Fruit fly (Drosophila melanogaster) whole organism, wandering third instar larva: ENCODE measurements around the gene dlg1.

ENCODE experiments used
- Abd-B ChIP-seq: fragments of >200 bp; optimal IDR thresholded peaks from 2 replicates; lab custom pipeline; 2017; ENCODE audit warnings: missing biosample characterization, missing genetic modification characterization
- CG32264 ChIP-seq: fragments of 200-800 bp; sonication (Bioruptor generic); optimal IDR thresholded peaks from 2 replicates; lab custom pipeline; 2016; ENCODE audit warnings: missing biosample characterization, missing genetic modification characterization
- CG9705 ChIP-seq: fragments of 200-800 bp; sonication (Bioruptor generic); optimal IDR thresholded peaks from 2 replicates; lab custom pipeline; 2018; ENCODE audit warnings: missing biosample characterization, mild to moderate bottlenecking, missing genetic modification characterization
- CrebA ChIP-seq: fragments of 200-800 bp; sonication (Bioruptor generic); optimal IDR thresholded peaks from 2 replicates; lab custom pipeline; 2016; ENCODE audit warnings: missing biosample characterization, mild to moderate bottlenecking, missing genetic modification characterization, borderline replicate concordance
- Dif ChIP-seq: fragments of 200-275, 200-300 bp; sonication (Bioruptor generic); optimal IDR thresholded peaks from 2 replicates; lab custom pipeline; 2018; ENCODE audit warnings: missing biosample characterization, missing genetic modification characterization; ENCODE audit not compliant: partially characterized antibody
- GATAd ChIP-seq: sonication (Bioruptor generic); optimal IDR thresholded peaks from 2 replicates; lab custom pipeline; 2016; ENCODE audit warnings: missing biosample characterization, missing genetic modification characterization
- HLH106 ChIP-seq: fragments of 200-800 bp; optimal IDR thresholded peaks from 3 replicates; lab custom pipeline; 2019; ENCODE audit warnings: missing biosample characterization, mild to moderate bottlenecking, missing genetic modification characterization, moderate library complexity
- Hnf4 ChIP-seq: fragments of 200-800 bp; sonication (Bioruptor generic); optimal IDR thresholded peaks from 2 replicates; lab custom pipeline; 2016; ENCODE audit warnings: missing biosample characterization, mild to moderate bottlenecking, missing genetic modification characterization
- Hr78 ChIP-seq: fragments of >200 bp; optimal IDR thresholded peaks from 2 replicates; lab custom pipeline; 2017; ENCODE audit warnings: missing biosample characterization, missing genetic modification characterization
- Hr83 ChIP-seq: fragments of 200-300 bp; sonication (Bioruptor generic); optimal IDR thresholded peaks from 2 replicates; lab custom pipeline; 2016; ENCODE audit warnings: missing biosample characterization, mild to moderate bottlenecking, missing genetic modification characterization, moderate library complexity; ENCODE audit not compliant: poor library complexity, severe bottlenecking
- Jra ChIP-seq: sonication (Bioruptor generic); optimal IDR thresholded peaks from 2 replicates; lab custom pipeline; 2016; ENCODE audit warnings: missing biosample characterization, missing genetic modification characterization
- Mio ChIP-seq: sonication (Bioruptor generic); optimal IDR thresholded peaks from 2 replicates; lab custom pipeline; 2016; ENCODE audit warnings: missing biosample characterization, missing genetic modification characterization
- Myc ChIP-seq: fragments of >200 bp; optimal IDR thresholded peaks from 2 replicates; lab custom pipeline; 2017
- N ChIP-seq: fragments of >200 bp; optimal IDR thresholded peaks from 2 replicates; lab custom pipeline; 2018; ENCODE audit warnings: missing biosample characterization, missing external identifiers, missing genetic modification characterization
- OdsH ChIP-seq: fragments of 200-800 bp; sonication (Bioruptor generic); optimal IDR thresholded peaks from 2 replicates; lab custom pipeline; 2016; ENCODE audit warnings: missing biosample characterization, mild to moderate bottlenecking, missing genetic modification characterization
- Rel ChIP-seq, 2 experiments: fragments of 200-800 bp; sonication (Bioruptor generic) in 1 of 2; optimal IDR thresholded peaks; 2 replicates in 1 of 2; 3 replicates in 1 of 2; lab custom pipeline; 2016 to 2019; ENCODE audit warnings: mild to moderate bottlenecking in 2 of 2, missing biosample characterization in 2 of 2, missing genetic modification characterization in 2 of 2, moderate library complexity in 1 of 2
- Sp1 ChIP-seq: fragments of 200-800 bp; sonication (Bioruptor generic); optimal IDR thresholded peaks from 3 replicates; lab custom pipeline; 2019; ENCODE audit warnings: missing biosample characterization, mild to moderate bottlenecking, missing genetic modification characterization, moderate library complexity
- Vsx2 ChIP-seq: fragments of 200-300, 225-300 bp; sonication (Bioruptor generic); optimal IDR thresholded peaks from 2 replicates; lab custom pipeline; 2018; ENCODE audit warnings: missing biosample characterization, missing genetic modification characterization; ENCODE audit not compliant: partially characterized antibody
- br ChIP-seq: fragments of 200-800 bp; sonication (Bioruptor generic); optimal IDR thresholded peaks from 2 replicates; lab custom pipeline; 2016; ENCODE audit warnings: missing biosample characterization, missing genetic modification characterization
- brk ChIP-seq: fragments of 200-800 bp; sonication (Bioruptor generic); optimal IDR thresholded peaks from 2 replicates; lab custom pipeline; 2016; ENCODE audit warnings: missing biosample characterization, mild to moderate bottlenecking, missing genetic modification characterization
- dmrt93B ChIP-seq: fragments of 200-800 bp; sonication (Bioruptor generic); optimal IDR thresholded peaks from 2 replicates; lab custom pipeline; 2018; ENCODE audit warnings: missing biosample characterization, mild to moderate bottlenecking, missing genetic modification characterization
- dsf ChIP-seq: sonication (Bioruptor generic); optimal IDR thresholded peaks from 2 replicates; lab custom pipeline; 2016; ENCODE audit warnings: missing biosample characterization, missing genetic modification characterization, borderline replicate concordance
- ey ChIP-seq: fragments of 200-800 bp; sonication (Bioruptor generic); optimal IDR thresholded peaks from 2 replicates; lab custom pipeline; 2016; ENCODE audit warnings: missing biosample characterization, missing genetic modification characterization
- foxo ChIP-seq, 2 experiments: fragments of 200-800 bp; sonication (Bioruptor generic); optimal IDR thresholded peaks; 2 replicates in 1 of 2; 3 replicates in 1 of 2; lab custom pipeline; 2016 to 2017; ENCODE audit warnings: missing biosample characterization in 2 of 2, missing genetic modification characterization in 2 of 2
- fru ChIP-seq: fragments of 200-800 bp; sonication (Bioruptor generic); optimal IDR thresholded peaks from 3 replicates; lab custom pipeline; 2016; ENCODE audit warnings: missing biosample characterization, mild to moderate bottlenecking, missing genetic modification characterization
- h ChIP-seq: fragments of 200-800 bp; sonication (Bioruptor generic); optimal IDR thresholded peaks from 3 replicates; lab custom pipeline; 2016; ENCODE audit warnings: missing biosample characterization, mild to moderate bottlenecking, missing genetic modification characterization
- jim ChIP-seq: fragments of 175-275, 200-325 bp; sonication (Bioruptor generic); optimal IDR thresholded peaks from 2 replicates; lab custom pipeline; 2016; ENCODE audit warnings: missing biosample characterization, mild to moderate bottlenecking, missing genetic modification characterization
- lola ChIP-seq: fragments of >200 bp; optimal IDR thresholded peaks from 2 replicates; lab custom pipeline; 2017; ENCODE audit warnings: missing biosample characterization, missing genetic modification characterization
- pan ChIP-seq: fragments of >200 bp; optimal IDR thresholded peaks from 2 replicates; lab custom pipeline; 2017
- psq ChIP-seq: fragments of 200-800 bp; sonication (Bioruptor generic); optimal IDR thresholded peaks from 3 replicates; lab custom pipeline; 2017; ENCODE audit warnings: missing biosample characterization, mild to moderate bottlenecking, missing genetic modification characterization, moderate library complexity
- rgr ChIP-seq: fragments of 200-800 bp; sonication (Bioruptor generic); optimal IDR thresholded peaks from 3 replicates; lab custom pipeline; 2016; ENCODE audit warnings: missing biosample characterization, mild to moderate bottlenecking, missing genetic modification characterization
- sage ChIP-seq: fragments of 200-800 bp; sonication (Bioruptor generic); optimal IDR thresholded peaks from 2 replicates; lab custom pipeline; 2016; ENCODE audit warnings: missing biosample characterization, mild to moderate bottlenecking, missing genetic modification characterization
- sv ChIP-seq: fragments of 200-800 bp; sonication (Bioruptor generic); optimal IDR thresholded peaks from 3 replicates; lab custom pipeline; 2016; ENCODE audit warnings: missing biosample characterization, missing genetic modification characterization
- tai ChIP-seq: sonication (Bioruptor generic); optimal IDR thresholded peaks from 2 replicates; lab custom pipeline; 2016; ENCODE audit warnings: missing biosample characterization, missing genetic modification characterization
- usp ChIP-seq: fragments of >200 bp; optimal IDR thresholded peaks from 2 replicates; lab custom pipeline; 2017; ENCODE audit warnings: missing biosample characterization, missing genetic modification characterization
- woc ChIP-seq: sonication (Bioruptor generic); optimal IDR thresholded peaks from 2 replicates; lab custom pipeline; 2016; ENCODE audit warnings: missing biosample characterization, mild to moderate bottlenecking, missing genetic modification characterization

dlg1 gene

DNA sequence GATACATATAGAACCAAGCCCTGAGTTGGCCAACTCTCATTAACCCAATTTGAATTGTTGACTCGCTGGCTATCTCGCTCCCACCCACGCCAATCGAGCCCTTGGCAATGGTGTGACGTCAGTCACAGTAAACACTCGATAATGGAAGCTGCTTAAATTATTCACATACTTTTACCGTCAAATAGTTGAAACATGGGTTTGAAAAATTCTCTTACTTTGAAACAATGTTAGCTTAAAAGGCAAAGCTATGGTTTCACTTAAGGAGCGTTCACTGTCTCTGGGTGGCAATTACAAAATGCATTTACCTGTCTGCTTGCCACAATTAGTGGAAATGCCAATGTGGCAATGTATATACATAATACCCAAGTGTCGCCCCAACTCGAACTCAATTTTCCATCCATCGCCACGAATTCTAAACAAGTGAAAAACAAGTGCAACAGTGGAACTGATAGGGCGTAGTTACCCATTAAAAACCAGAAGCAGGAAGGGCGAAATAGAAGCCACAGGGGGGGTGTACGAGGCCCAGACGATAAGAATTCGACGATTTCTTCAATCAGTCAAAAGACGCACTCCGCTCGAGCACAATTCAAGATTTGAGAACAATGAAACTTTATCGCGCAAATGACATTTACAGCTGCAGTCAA is 80.1 kb downstream of the dlg1 start:
- TF ChIP-seq GATAd (GFP tag; lab: Kevin White, UChicago) (no peak), sage (GFP tag; lab: Kevin White, UChicago) (peak; percentile 24), CG32264 (GFP tag; lab: Kevin White, UChicago) (peak; percentile 63), psq (GFP tag; lab: Kevin White, UChicago) (peak; percentile 70), Rel (GFP tag; optimal IDR thresholded peaks at IDR 0.05; lab: Kevin White, UChicago) (no peak), Rel (tag; optimal IDR thresholded peaks at IDR 0.05; lab: Kevin White, UChicago) (peak; percentile 71), sv (peak; percentile 36), Hr78 (GFP tag; lab: Kevin White, UChicago) (no peak), foxo (GFP tag; optimal IDR thresholded peaks at IDR 0.05; lab: Kevin White, UChicago) (peak in 1 of 2 experiments; percentile 85), fru (GFP tag; lab: Kevin White, UChicago) (peak; percentile 88), br (GFP tag; lab: Kevin White, UChicago) (peak; percentile 87), N (GFP tag; lab: Kevin White, UChicago) (no peak), dmrt93B (peak; percentile 76), Sp1 (peak; percentile 87), Vsx2 (GFP tag; lab: Kevin White, UChicago) (no peak), ey (GFP tag; lab: Kevin White, UChicago) (peak; percentile 88), woc (GFP tag; lab: Kevin White, UChicago) (peak; percentile 59), Mio (peak; percentile 30), rgr (peak; percentile 75), HLH106 (tag; lab: Kevin White, UChicago) (peak; percentile 88), h (peak; percentile 88), jim (GFP tag; lab: Kevin White, UChicago) (no peak), Hnf4 (GFP tag; lab: Kevin White, UChicago) (peak; percentile 79), brk (GFP tag; lab: Kevin White, UChicago) (peak; percentile 34), CG9705 (GFP tag; lab: Kevin White, UChicago) (peak; percentile 78), tai (GFP tag; lab: Kevin White, UChicago) (peak; percentile 68), Hr83 (GFP tag; lab: Kevin White, UChicago) (no peak), OdsH (GFP tag; lab: Kevin White, UChicago) (peak; percentile 68), dsf (GFP tag; lab: Kevin White, UChicago) (no peak)

DNA sequence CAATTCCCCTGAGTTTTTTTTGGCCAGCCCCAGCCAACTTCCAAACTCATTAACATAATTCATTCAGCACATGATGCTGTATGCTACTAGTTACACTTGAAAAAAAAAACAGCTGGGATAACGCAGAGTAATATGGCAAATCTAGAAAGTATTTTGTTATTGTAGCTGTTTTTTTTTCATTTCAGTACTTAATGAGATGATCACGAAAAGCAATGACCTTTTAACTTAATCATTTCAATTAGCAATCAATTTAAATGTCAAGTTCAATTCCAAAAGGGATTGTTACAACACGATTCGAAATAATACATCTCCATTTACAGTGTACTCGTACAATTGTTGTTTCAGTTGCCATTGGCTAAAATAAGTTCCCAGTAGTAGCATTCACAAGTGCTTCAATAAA is 80.9 kb downstream of the dlg1 start:
- no peak for TF ChIP-seq Hnf4 (GFP tag; lab: Kevin White, UChicago)
- no peak for TF ChIP-seq CG32264 (GFP tag; lab: Kevin White, UChicago)
- no peak for TF ChIP-seq sage (GFP tag; lab: Kevin White, UChicago)
- no peak for TF ChIP-seq OdsH (GFP tag; lab: Kevin White, UChicago)
- TF ChIP-seq woc (GFP tag; lab: Kevin White, UChicago), result no peak
- no peak for TF ChIP-seq Abd-B (GFP tag; lab: Kevin White, UChicago)
- no peak for TF ChIP-seq dsf (GFP tag; lab: Kevin White, UChicago)
- TF ChIP-seq h, result no peak
- no peak for TF ChIP-seq tai (GFP tag; lab: Kevin White, UChicago)

DNA sequence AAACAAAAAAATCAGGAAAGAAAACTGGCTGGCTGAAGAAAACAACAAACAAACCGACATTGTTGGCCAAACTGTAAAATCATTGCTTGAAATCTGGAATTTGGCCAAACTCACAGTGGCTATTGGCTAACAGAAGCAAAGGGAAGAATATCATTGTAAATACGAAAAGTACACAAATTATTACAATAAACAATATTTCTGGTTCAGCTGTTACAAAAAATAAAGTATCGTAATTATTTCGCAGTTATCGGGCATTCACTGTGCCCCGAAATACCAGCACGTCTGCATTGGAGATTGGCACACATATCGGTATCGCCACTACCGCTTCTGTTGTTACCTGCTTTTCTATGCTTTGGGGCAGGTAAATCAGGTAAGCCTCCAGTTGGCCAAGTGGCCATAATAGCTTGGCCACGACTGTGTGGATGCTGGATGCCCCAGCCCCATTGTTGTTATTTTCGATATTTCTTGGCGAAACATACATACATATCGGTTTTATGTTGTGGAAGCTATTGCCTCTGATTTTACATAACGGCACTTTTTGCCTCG is 81.6 kb downstream of the dlg1 start:
- TF ChIP-seq pan (lab: Kevin White, UChicago), result no peak
- TF ChIP-seq fru (GFP tag; lab: Kevin White, UChicago), result peak; percentile 11
- TF ChIP-seq CG9705 (GFP tag; lab: Kevin White, UChicago), result no peak
- peak; percentile 29 for TF ChIP-seq HLH106 (tag; lab: Kevin White, UChicago)
- TF ChIP-seq GATAd (GFP tag; lab: Kevin White, UChicago), result no peak
- TF ChIP-seq Sp1, result no peak
- TF ChIP-seq rgr, result peak; percentile 49
- TF ChIP-seq dmrt93B, result peak; percentile 4
- peak; percentile 65 for TF ChIP-seq h
- TF ChIP-seq Hr83 (GFP tag; lab: Kevin White, UChicago), result no peak
- TF ChIP-seq usp (GFP tag; lab: Kevin White, UChicago), result no peak
- no peak for TF ChIP-seq CrebA (GFP tag; lab: Kevin White, UChicago)
- no peak for TF ChIP-seq Abd-B (GFP tag; lab: Kevin White, UChicago)
- TF ChIP-seq Dif (GFP tag; lab: Kevin White, UChicago), result no peak
- TF ChIP-seq Jra (GFP tag; lab: Kevin White, UChicago), result no peak
- peak; percentile 32 for TF ChIP-seq ey (GFP tag; lab: Kevin White, UChicago)
- no peak for TF ChIP-seq psq (GFP tag; lab: Kevin White, UChicago)
- no peak for TF ChIP-seq jim (GFP tag; lab: Kevin White, UChicago)
- TF ChIP-seq Rel (GFP tag; optimal IDR thresholded peaks at IDR 0.05; lab: Kevin White, UChicago), result no peak
- no peak for TF ChIP-seq Rel (tag; optimal IDR thresholded peaks at IDR 0.05; lab: Kevin White, UChicago)
- peak; percentile 8 for TF ChIP-seq OdsH (GFP tag; lab: Kevin White, UChicago)
- TF ChIP-seq Mio, result no peak
- TF ChIP-seq br (GFP tag; lab: Kevin White, UChicago), result peak; percentile 26
- TF ChIP-seq Hr78 (GFP tag; lab: Kevin White, UChicago), result no peak
- TF ChIP-seq Myc (lab: Kevin White, UChicago), result no peak
- TF ChIP-seq sage (GFP tag; lab: Kevin White, UChicago), result no peak
- no peak for TF ChIP-seq dsf (GFP tag; lab: Kevin White, UChicago)
- no peak for TF ChIP-seq woc (GFP tag; lab: Kevin White, UChicago)
- TF ChIP-seq brk (GFP tag; lab: Kevin White, UChicago), result no peak
- peak in 1 of 2 experiments; percentile 47 for TF ChIP-seq foxo (GFP tag; optimal IDR thresholded peaks at IDR 0.05; lab: Kevin White, UChicago)
- TF ChIP-seq CG32264 (GFP tag; lab: Kevin White, UChicago), result no peak
- TF ChIP-seq lola, result no peak
- TF ChIP-seq Hnf4 (GFP tag; lab: Kevin White, UChicago), result peak; percentile 61
- TF ChIP-seq Vsx2 (GFP tag; lab: Kevin White, UChicago), result no peak
